Worm (Caenorhabditis elegans) whole organism, L4 larva: ENCODE data around the gene str-52.
A peak's percentile ranks its signal among the peaks of the same experiment; 100 is the strongest.

Source experiments
- F10B5.3 ChIP-seq: sonication (generic microtip); optimal IDR thresholded peaks from 2 replicates; lab custom pipeline; 2016; ENCODE audit warnings: mild to moderate bottlenecking, missing genetic modification characterization, missing compliant biosample characterization
- F37D6.2 ChIP-seq: sonication (generic microtip); optimal IDR thresholded peaks from 2 replicates; lab custom pipeline; 2016; ENCODE audit warnings: mild to moderate bottlenecking, missing genetic modification characterization, missing compliant biosample characterization
- F44E2.7 ChIP-seq: fragments of 200-800 bp; sonication (Bioruptor generic); IDR thresholded peaks from 2 replicates; pipeline ENCODE4 v2.1.2; 2022; ENCODE audit warnings: missing genetic modification characterization, missing compliant biosample characterization
- F49E8.2 ChIP-seq: sonication (generic microtip); optimal IDR thresholded peaks from 2 replicates; lab custom pipeline; 2016; ENCODE audit warnings: missing compliant biosample characterization, mild to moderate bottlenecking, missing genetic modification characterization, borderline replicate concordance
- Y105C5A.15 ChIP-seq: fragments of 200-800 bp; sonication (Bioruptor generic); IDR thresholded peaks from 2 replicates; pipeline ENCODE4 v1.3.6; 2022; ENCODE audit warnings: missing genetic modification characterization, missing compliant biosample characterization
- Y48G9A.11 ChIP-seq: fragments of 200-800 bp; sonication (Bioruptor generic); IDR thresholded peaks from 2 replicates; pipeline ENCODE4 v1.3.6; 2022; ENCODE audit warnings: missing genetic modification reagents, missing genetic modification characterization, missing compliant biosample characterization
- ZK337.2 ChIP-seq: fragments of 200-800 bp; sonication (Bioruptor generic); IDR thresholded peaks from 2 replicates; pipeline ENCODE4 v1.3.6; 2022; ENCODE audit warnings: missing genetic modification reagents, missing genetic modification characterization, missing compliant biosample characterization
- aha-1 ChIP-seq: fragments of 150-350 bp; peaks from one replicate; lab custom pipeline; 2014; ENCODE audit warnings: missing biosample characterization, missing genetic modification characterization
- aly-2 ChIP-seq: sonication (generic microtip); optimal IDR thresholded peaks from 2 replicates; lab custom pipeline; 2018; ENCODE audit warnings: missing biosample characterization, missing genetic modification characterization
- arid-1 ChIP-seq: fragments of 200-800 bp; sonication (Bioruptor generic); conservative IDR thresholded peaks from 2 replicates; pipeline ENCODE4 v1.3.6; 2022; ENCODE audit warnings: missing genetic modification reagents, missing genetic modification characterization, missing compliant biosample characterization
- ceh-20 ChIP-seq: fragments of 200-800 bp; sonication (Bioruptor generic); IDR thresholded peaks from 2 replicates; pipeline ENCODE4 v1.3.6; 2022; ENCODE audit warnings: missing genetic modification reagents, missing genetic modification characterization, missing compliant biosample characterization
- ceh-28 ChIP-seq: fragments of 150-350 bp; optimal IDR thresholded peaks from 2 replicates; lab custom pipeline; 2014; ENCODE audit warnings: missing biosample characterization, missing genetic modification reagents, missing genetic modification characterization
- ceh-62 ChIP-seq: sonication (generic microtip); optimal IDR thresholded peaks from 2 replicates; lab custom pipeline; 2017; ENCODE audit warnings: missing biosample characterization, missing genetic modification characterization
- ceh-82 ChIP-seq: sonication (generic microtip); optimal IDR thresholded peaks from 2 replicates; lab custom pipeline; 2017; ENCODE audit warnings: missing biosample characterization, missing genetic modification characterization
- ces-1 ChIP-seq: fragments of 150-350 bp; sonication (generic microtip); optimal IDR thresholded peaks from 4 replicates; lab custom pipeline; 2014; ENCODE audit warnings: missing biosample characterization, missing genetic modification reagents, missing genetic modification characterization
- cey-2 ChIP-seq: sonication (generic microtip); optimal IDR thresholded peaks from 3 replicates; lab custom pipeline; 2017; ENCODE audit warnings: missing genetic modification characterization, mild to moderate bottlenecking, missing compliant biosample characterization, antibody characterized with exemption, borderline replicate concordance; ENCODE audit not compliant: insufficient read depth
- ctbp-1 ChIP-seq: fragments of 200-800 bp; sonication (Bioruptor generic); IDR thresholded peaks from 2 replicates; pipeline ENCODE4 v1.3.6; 2022; ENCODE audit warnings: missing genetic modification reagents, missing genetic modification characterization, missing compliant biosample characterization
- daf-12 ChIP-seq: fragments of 150-350 bp; optimal IDR thresholded peaks from 2 replicates; lab custom pipeline; 2014; ENCODE audit warnings: missing biosample characterization, missing genetic modification reagents, missing genetic modification characterization
- daf-8 ChIP-seq: fragments of 200-800 bp; sonication (Bioruptor generic); IDR thresholded peaks from 2 replicates; pipeline ENCODE4 v1.3.6; 2022; ENCODE audit warnings: missing genetic modification characterization, missing compliant biosample characterization
- dmd-6 ChIP-seq: fragments of 200-800 bp; sonication (Bioruptor generic); IDR thresholded peaks from 2 replicates; pipeline ENCODE4 v1.3.6; 2022; ENCODE audit warnings: missing genetic modification reagents, missing genetic modification characterization, missing compliant biosample characterization
- egl-27 ChIP-seq: sonication (generic microtip); optimal IDR thresholded peaks from 3 replicates; lab custom pipeline; 2017; ENCODE audit warnings: missing biosample characterization, missing genetic modification reagents, missing genetic modification characterization
- fkh-10 ChIP-seq: fragments of 150-350 bp; optimal IDR thresholded peaks from 2 replicates; lab custom pipeline; 2014; ENCODE audit warnings: missing biosample characterization, missing genetic modification reagents, missing genetic modification characterization
- gei-8 ChIP-seq: fragments of 200-800 bp; sonication (Bioruptor generic); optimal IDR thresholded peaks from 2 replicates; lab custom pipeline; 2018; ENCODE audit warnings: mild to moderate bottlenecking, missing genetic modification characterization, missing compliant biosample characterization
- hlh-11 ChIP-seq: fragments of 200-800 bp; sonication (Bioruptor generic); optimal IDR thresholded peaks from 2 replicates; lab custom pipeline; 2018; ENCODE audit warnings: mild to moderate bottlenecking, missing genetic modification characterization, missing compliant biosample characterization
- jun-1 ChIP-seq: fragments of 150-350 bp; optimal IDR thresholded peaks from 2 replicates; lab custom pipeline; 2014; ENCODE audit warnings: missing biosample characterization, missing genetic modification reagents, missing genetic modification characterization
- lin-13 ChIP-seq: fragments of 150-350 bp; optimal IDR thresholded peaks from 2 replicates; lab custom pipeline; 2014; ENCODE audit warnings: missing biosample characterization, missing genetic modification reagents, missing genetic modification characterization
- lin-15B ChIP-seq: fragments of 150-350 bp; sonication (generic microtip); optimal IDR thresholded peaks from 3 replicates; lab custom pipeline; 2014; ENCODE audit warnings: missing biosample characterization, missing genetic modification characterization
- lin-29 ChIP-seq: fragments of 200-800 bp; sonication (Bioruptor generic); IDR thresholded peaks from 2 replicates; pipeline ENCODE4 v1.3.6; 2022; ENCODE audit warnings: missing genetic modification reagents, missing genetic modification characterization, missing compliant biosample characterization
- lin-38 ChIP-seq: fragments of 200-800 bp; sonication (Bioruptor generic); IDR thresholded peaks from 2 replicates; pipeline ENCODE4 v1.3.6; 2022; ENCODE audit warnings: missing genetic modification reagents, missing genetic modification characterization, missing compliant biosample characterization
- lin-39 ChIP-seq: fragments of 150-350 bp; optimal IDR thresholded peaks from 2 replicates; lab custom pipeline; 2014; ENCODE audit warnings: missing biosample characterization, missing genetic modification reagents, missing genetic modification characterization
- mdl-1 ChIP-seq, 2 experiments: fragments of 150-350 bp in 1 of 2; sonication (generic microtip) in 1 of 2; optimal IDR thresholded peaks; 2 replicates each; lab custom pipeline; 2014 to 2017; ENCODE audit warnings: missing biosample characterization in 2 of 2, missing genetic modification characterization in 2 of 2
- mes-2 ChIP-seq: sonication (generic microtip); optimal IDR thresholded peaks from 2 replicates; lab custom pipeline; 2016; ENCODE audit warnings: missing genotype, mild to moderate bottlenecking, missing genetic modification characterization, missing compliant biosample characterization; ENCODE audit not compliant: poor library complexity, severe bottlenecking
- mxl-2 ChIP-seq: fragments of 200-800 bp; sonication (Bioruptor generic); conservative IDR thresholded peaks from 2 replicates; pipeline ENCODE4 v1.3.6; 2022; ENCODE audit warnings: missing genetic modification reagents, missing genetic modification characterization, missing compliant biosample characterization
- nhr-102 ChIP-seq: sonication (generic microtip); optimal IDR thresholded peaks from 2 replicates; lab custom pipeline; 2016; ENCODE audit warnings: mild to moderate bottlenecking, missing genetic modification characterization, moderate library complexity, missing compliant biosample characterization
- nhr-237 ChIP-seq: sonication (generic microtip); optimal IDR thresholded peaks from 2 replicates; lab custom pipeline; 2017; ENCODE audit warnings: missing biosample characterization, missing genetic modification characterization
- nhr-41 ChIP-seq: fragments of 200-800 bp; sonication (Bioruptor generic); IDR thresholded peaks from 2 replicates; pipeline ENCODE4 v1.3.6; 2022; ENCODE audit warnings: missing genetic modification reagents, missing genetic modification characterization, missing compliant biosample characterization
- nhr-6 ChIP-seq: fragments of 150-350 bp; optimal IDR thresholded peaks from 2 replicates; lab custom pipeline; 2014; ENCODE audit warnings: missing biosample characterization, missing genetic modification characterization
- nhr-76 ChIP-seq: fragments of 150-350 bp; optimal IDR thresholded peaks from 2 replicates; lab custom pipeline; 2014; ENCODE audit warnings: missing biosample characterization, missing genetic modification characterization
- php-3 ChIP-seq: fragments of 200-800 bp; sonication (Bioruptor generic); IDR thresholded peaks from 2 replicates; pipeline ENCODE4 v1.3.6; 2022; ENCODE audit warnings: missing genetic modification reagents, missing genetic modification characterization, missing compliant biosample characterization
- rbr-2 ChIP-seq: sonication (generic microtip); optimal IDR thresholded peaks from 2 replicates; lab custom pipeline; 2016; ENCODE audit warnings: missing genotype, missing genetic modification characterization, missing compliant biosample characterization
- snpc-1.2 ChIP-seq: fragments of 200-800 bp; sonication (Bioruptor generic); IDR thresholded peaks from 2 replicates; pipeline ENCODE4 v1.3.6; 2022; ENCODE audit warnings: missing genetic modification reagents, missing genetic modification characterization, missing compliant biosample characterization
- tag-97 ChIP-seq: fragments of 200-800 bp; sonication (Bioruptor generic); IDR thresholded peaks from 2 replicates; pipeline ENCODE4 v1.3.6; 2022; ENCODE audit warnings: missing genetic modification characterization, missing compliant biosample characterization
- unc-39 ChIP-seq: sonication (generic microtip); optimal IDR thresholded peaks from 2 replicates; lab custom pipeline; 2017; ENCODE audit warnings: missing biosample characterization, missing genetic modification characterization
- zfp-2 ChIP-seq: sonication (generic microtip); optimal IDR thresholded peaks from 2 replicates; lab custom pipeline; 2016; ENCODE audit warnings: mild to moderate bottlenecking, missing genetic modification characterization, missing compliant biosample characterization
- ztf-11 ChIP-seq: fragments of 150-350 bp; optimal IDR thresholded peaks from 2 replicates; lab custom pipeline; 2014; ENCODE audit warnings: missing biosample characterization, missing genetic modification characterization

The str-52 gene

DNA sequence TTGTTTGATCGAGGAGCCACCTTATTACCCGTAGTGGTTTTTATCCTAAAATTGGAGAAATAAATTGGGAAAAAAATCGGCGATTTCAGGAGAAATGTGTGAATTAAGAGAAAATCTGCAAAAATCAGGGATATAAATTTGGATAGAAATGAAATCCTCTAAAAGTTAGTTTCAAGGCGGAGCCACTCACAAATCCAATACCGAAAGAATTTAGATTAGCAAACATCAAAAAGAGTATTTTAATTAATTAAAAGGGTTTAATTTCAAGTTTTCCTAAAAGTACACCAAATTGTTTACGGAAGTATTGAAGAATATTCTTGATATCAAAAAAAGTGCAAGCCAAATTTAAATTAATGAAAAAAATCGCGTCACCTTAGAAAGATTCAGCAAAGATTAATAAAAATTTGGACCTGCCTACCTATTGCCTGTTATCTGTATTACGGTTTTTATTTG lies 24.0 kb downstream of the str-52 start, which contains the start of gene F22F7.8:
Gene F22F7.8, minus strand, starts transcription at position 51 of the 453 bp plus-strand sequence.
- TF ChIP-seq lin-13 (GFP tag; lab: Kevin White, UChicago), result no peak
- TF ChIP-seq aha-1 (tag; lab: Kevin White, UChicago), result peak; percentile 91
- TF ChIP-seq fkh-10 (GFP tag; lab: Kevin White, UChicago), result no peak

ce11 chrV:2119529-2119928 lies 26.4 kb downstream of the str-52 start, which contains the start of gene F22F7.11:
F22F7.11 (plus strand) TSS chrV:2119829.
- TF ChIP-seq ztf-11 (tag; lab: Kevin White, UChicago) (no peak), jun-1 (tag; lab: Kevin White, UChicago) (no peak), mdl-1 (tag; optimal IDR thresholded peaks at IDR 0.05; lab: Kevin White, UChicago) (no peak), daf-8 (GFP tag; lab: Robert Waterston, UW) (no peak), F49E8.2 (tag; lab: Kevin White, UChicago) (no peak), nhr-76 (no peak), daf-12 (tag; lab: Kevin White, UChicago) (no peak), hlh-11 (tag; lab: Kevin White, UChicago) (no peak), lin-29 (no peak), unc-39 (tag; lab: Kevin White, UChicago) (no peak), nhr-41 (GFP tag; lab: Robert Waterston, UW) (no peak), Y105C5A.15 (GFP tag; lab: Robert Waterston, UW) (no peak), egl-27 (tag; lab: Kevin White, UChicago) (no peak), cey-2 (tag; lab: Kevin White, UChicago) (no peak), ceh-28 (tag; lab: Kevin White, UChicago) (no peak)
- TF ChIP-seq, all 104 proteins: peak for 0

- TF ChIP-seq nhr-102 (tag; lab: Kevin White, UChicago) (no peak), nhr-6 (tag; lab: Kevin White, UChicago) (no peak), ceh-82 (tag; lab: Kevin White, UChicago) (no peak), mes-2 (tag; lab: Kevin White, UChicago) (no peak), fkh-10 (GFP tag; lab: Kevin White, UChicago) (no peak), lin-15B (tag; lab: Kevin White, UChicago) (no peak), rbr-2 (tag; lab: Kevin White, UChicago) (no peak), ZK337.2 (GFP tag; lab: Robert Waterston, UW) (no peak), F44E2.7 (GFP tag; lab: Robert Waterston, UW) (no peak), ceh-62 (tag; lab: Kevin White, UChicago) (no peak), F10B5.3 (tag; lab: Kevin White, UChicago) (no peak), egl-27 (tag; lab: Kevin White, UChicago) (no peak), F37D6.2 (tag; lab: Kevin White, UChicago) (no peak), ceh-28 (tag; lab: Kevin White, UChicago) (no peak), arid-1 (GFP tag; lab: Robert Waterston, UW) (no peak), nhr-237 (no peak), dmd-6 (GFP tag; lab: Robert Waterston, UW) (no peak), php-3 (GFP tag; lab: Robert Waterston, UW) (no peak), lin-13 (GFP tag; lab: Kevin White, UChicago) (no peak), lin-38 (GFP tag; lab: Robert Waterston, UW) (no peak)
These were observed 27.4 kb downstream of the str-52 start, which contains the start of gene bgnt-1.2 for ce11 chrV:2118574-2118973. bgnt-1.2 (minus strand) TSS chrV:2118674.

- TF ChIP-seq lin-38 (GFP tag; lab: Robert Waterston, UW) (no peak), ceh-20 (GFP tag; lab: Robert Waterston, UW) (no peak), snpc-1.2 (GFP tag; lab: Robert Waterston, UW) (no peak), ZK337.2 (GFP tag; lab: Robert Waterston, UW) (no peak), aly-2 (no peak), rbr-2 (tag; lab: Kevin White, UChicago) (no peak), gei-8 (GFP tag; lab: Kevin White, UChicago) (no peak), fkh-10 (GFP tag; lab: Kevin White, UChicago) (no peak), ctbp-1 (GFP tag; lab: Robert Waterston, UW) (no peak), nhr-237 (no peak), Y48G9A.11 (GFP tag; lab: Robert Waterston, UW) (no peak), tag-97 (GFP tag; lab: Robert Waterston, UW) (no peak), lin-29 (no peak), lin-39 (tag; lab: Kevin White, UChicago) (no peak), mxl-2 (GFP tag; lab: Robert Waterston, UW) (no peak), unc-39 (tag; lab: Kevin White, UChicago) (no peak), zfp-2 (tag; lab: Kevin White, UChicago) (no peak), ces-1 (GFP tag; lab: Kevin White, UChicago) (no peak)
These were observed 35.6 kb downstream of the str-52 start, which contains the start of gene F22F7.3 for ce11 chrV:2110368-2110767. F22F7.3 (plus strand) TSS chrV:2110668.
